Fruit fly (Drosophila melanogaster) whole organism, embryonic: ENCODE measurements around the gene KdelR.

ENCODE experiments used
- CG1602 ChIP-seq: fragments of 200-800 bp; sonication (Bioruptor generic); optimal IDR thresholded peaks from 3 replicates; lab custom pipeline; 2016; ENCODE audit warnings: missing biosample characterization, missing genetic modification characterization
- CG3065 ChIP-seq: fragments of 200-800 bp; sonication (Bioruptor generic); optimal IDR thresholded peaks from 2 replicates; lab custom pipeline; 2016; ENCODE audit warnings: missing biosample characterization, missing genetic modification characterization
- Doc3 ChIP-seq: fragments of 200-800 bp; sonication (Bioruptor generic); IDR thresholded peaks from 3 replicates; pipeline ENCODE4 v1.3.6; 2022; ENCODE audit warnings: missing biosample characterization, missing genetic modification characterization; ENCODE audit not compliant: partially characterized antibody
- bigmax ChIP-seq: fragments of 200-800 bp; sonication (Bioruptor generic); optimal IDR thresholded peaks from 2 replicates; lab custom pipeline; 2018; ENCODE audit warnings: missing biosample characterization, mild to moderate bottlenecking, missing genetic modification characterization
- ems ChIP-seq: fragments of 200-800 bp; sonication (Bioruptor generic); optimal IDR thresholded peaks from 3 replicates; lab custom pipeline; 2016; ENCODE audit warnings: missing biosample characterization, missing genetic modification characterization
- fd64A ChIP-seq: fragments of 200-800 bp; sonication (Bioruptor generic); optimal IDR thresholded peaks from 3 replicates; lab custom pipeline; 2018; ENCODE audit warnings: missing biosample characterization, mild to moderate bottlenecking, missing genetic modification characterization
- tgo ChIP-seq: fragments of 200-800 bp; sonication (Bioruptor generic); IDR thresholded peaks from 3 replicates; pipeline ENCODE4 v1.3.6; 2022; ENCODE audit warnings: missing biosample characterization, missing genetic modification characterization
- trem ChIP-seq: fragments of 200-800 bp; optimal IDR thresholded peaks from 3 replicates; lab custom pipeline; 2019; ENCODE audit warnings: missing biosample characterization, mild to moderate bottlenecking, missing genetic modification characterization, moderate library complexity

- no peak for TF ChIP-seq fd64A
- no peak for TF ChIP-seq CG3065 (GFP tag; lab: Kevin White, UChicago)
- TF ChIP-seq ems, result no peak
- no peak for TF ChIP-seq bigmax (GFP tag; lab: Kevin White, UChicago)
- TF ChIP-seq CG1602, result no peak
- no peak for TF ChIP-seq tgo (GFP tag; lab: Robert Waterston, UW)
- TF ChIP-seq Doc3, result no peak
- no peak for TF ChIP-seq trem
Measured at dm6 chr2L:10458979-10459378, 32.3 kb downstream of the KdelR start.
